Worm (Caenorhabditis elegans) whole organism, L4 larva: ENCODE data around the gene C31E10.6.

Experiments used
- D1046.2 ChIP-seq: fragments of 200-800 bp; sonication (Bioruptor generic); IDR thresholded peaks from 2 replicates; pipeline ENCODE4 v1.3.6; 2022; ENCODE audit warnings: missing genetic modification characterization, missing compliant biosample characterization
- F10B5.3 ChIP-seq: sonication (generic microtip); optimal IDR thresholded peaks from 2 replicates; lab custom pipeline; 2016; ENCODE audit warnings: mild to moderate bottlenecking, missing genetic modification characterization, missing compliant biosample characterization
- F44E2.7 ChIP-seq: fragments of 200-800 bp; sonication (Bioruptor generic); IDR thresholded peaks from 2 replicates; pipeline ENCODE4 v2.1.2; 2022; ENCODE audit warnings: missing genetic modification characterization, missing compliant biosample characterization
- T26A8.4 ChIP-seq: fragments of 200-800 bp; sonication (Bioruptor generic); IDR thresholded peaks from 2 replicates; pipeline ENCODE4 v1.3.6; 2022; ENCODE audit warnings: missing genetic modification characterization, missing compliant biosample characterization
- Y105C5A.15 ChIP-seq: fragments of 200-800 bp; sonication (Bioruptor generic); IDR thresholded peaks from 2 replicates; pipeline ENCODE4 v1.3.6; 2022; ENCODE audit warnings: missing genetic modification characterization, missing compliant biosample characterization
- Y48G9A.11 ChIP-seq: fragments of 200-800 bp; sonication (Bioruptor generic); IDR thresholded peaks from 2 replicates; pipeline ENCODE4 v1.3.6; 2022; ENCODE audit warnings: missing genetic modification reagents, missing genetic modification characterization, missing compliant biosample characterization
- ZK546.5 ChIP-seq, 2 experiments: sonication (generic microtip); optimal IDR thresholded peaks; 2 replicates each; lab custom pipeline; 2017; ENCODE audit warnings: missing biosample characterization in 2 of 2, missing genetic modification characterization in 2 of 2
- aha-1 ChIP-seq: fragments of 150-350 bp; peaks from one replicate; lab custom pipeline; 2014; ENCODE audit warnings: missing biosample characterization, missing genetic modification characterization
- ceh-20 ChIP-seq: fragments of 200-800 bp; sonication (Bioruptor generic); IDR thresholded peaks from 2 replicates; pipeline ENCODE4 v1.3.6; 2022; ENCODE audit warnings: missing genetic modification reagents, missing genetic modification characterization, missing compliant biosample characterization
- ceh-32 ChIP-seq: sonication (generic microtip); optimal IDR thresholded peaks from 2 replicates; lab custom pipeline; 2016; ENCODE audit warnings: mild to moderate bottlenecking, missing genetic modification characterization, missing compliant biosample characterization; ENCODE audit not compliant: poor library complexity
- ceh-62 ChIP-seq: sonication (generic microtip); optimal IDR thresholded peaks from 2 replicates; lab custom pipeline; 2017; ENCODE audit warnings: missing biosample characterization, missing genetic modification characterization
- ceh-82 ChIP-seq: sonication (generic microtip); optimal IDR thresholded peaks from 2 replicates; lab custom pipeline; 2017; ENCODE audit warnings: missing biosample characterization, missing genetic modification characterization
- ces-1 ChIP-seq: fragments of 150-350 bp; sonication (generic microtip); optimal IDR thresholded peaks from 4 replicates; lab custom pipeline; 2014; ENCODE audit warnings: missing biosample characterization, missing genetic modification reagents, missing genetic modification characterization
- daf-12 ChIP-seq: fragments of 150-350 bp; optimal IDR thresholded peaks from 2 replicates; lab custom pipeline; 2014; ENCODE audit warnings: missing biosample characterization, missing genetic modification reagents, missing genetic modification characterization
- daf-16 ChIP-seq, 3 experiments: sonication (generic microtip); optimal IDR thresholded peaks; 2 replicates each; lab custom pipeline; 2016 to 2017; ENCODE audit warnings: missing genetic modification characterization in 3 of 3, missing genetic modification reagents in 3 of 3, mild to moderate bottlenecking in 2 of 3, missing compliant biosample characterization in 2 of 3, missing biosample characterization in 1 of 3, moderate library complexity in 1 of 3
- daf-19 ChIP-seq: fragments of 200-800 bp; sonication (Bioruptor generic); conservative IDR thresholded peaks from 2 replicates; pipeline ENCODE4 v1.3.6; 2022; ENCODE audit warnings: missing genetic modification characterization, missing compliant biosample characterization
- dmd-6 ChIP-seq: fragments of 200-800 bp; sonication (Bioruptor generic); IDR thresholded peaks from 2 replicates; pipeline ENCODE4 v1.3.6; 2022; ENCODE audit warnings: missing genetic modification reagents, missing genetic modification characterization, missing compliant biosample characterization
- dmd-8 ChIP-seq: fragments of 200-800 bp; sonication (Bioruptor generic); IDR thresholded peaks from 2 replicates; pipeline ENCODE4 v1.3.6; 2022; ENCODE audit warnings: missing genetic modification characterization, missing compliant biosample characterization
- duxl-1 ChIP-seq: sonication (generic microtip); optimal IDR thresholded peaks from 2 replicates; lab custom pipeline; 2016; ENCODE audit warnings: mild to moderate bottlenecking, missing genetic modification characterization, moderate library complexity, missing compliant biosample characterization; ENCODE audit not compliant: poor library complexity
- dve-1 ChIP-seq: sonication (generic microtip); optimal IDR thresholded peaks from 2 replicates; lab custom pipeline; 2017; ENCODE audit warnings: antibody characterized with exemption, mild to moderate bottlenecking, missing genetic modification characterization, missing compliant biosample characterization; ENCODE audit not compliant: insufficient read depth
- hif-1 ChIP-seq, 2 experiments: sonication (generic microtip); optimal IDR thresholded peaks; 2 replicates each; lab custom pipeline; 2016 to 2017; ENCODE audit warnings: missing compliant biosample characterization in 2 of 2, missing genetic modification characterization in 2 of 2, missing genetic modification reagents in 2 of 2, missing genotype in 2 of 2, mild to moderate bottlenecking in 1 of 2
- jun-1 ChIP-seq: fragments of 150-350 bp; optimal IDR thresholded peaks from 2 replicates; lab custom pipeline; 2014; ENCODE audit warnings: missing biosample characterization, missing genetic modification reagents, missing genetic modification characterization
- lim-7 ChIP-seq: fragments of 200-800 bp; sonication (Bioruptor generic); IDR thresholded peaks from 2 replicates; pipeline ENCODE4 v1.3.6; 2022; ENCODE audit warnings: missing genetic modification characterization, missing compliant biosample characterization
- lin-29 ChIP-seq: fragments of 200-800 bp; sonication (Bioruptor generic); IDR thresholded peaks from 2 replicates; pipeline ENCODE4 v1.3.6; 2022; ENCODE audit warnings: missing genetic modification reagents, missing genetic modification characterization, missing compliant biosample characterization
- lin-38 ChIP-seq: fragments of 200-800 bp; sonication (Bioruptor generic); IDR thresholded peaks from 2 replicates; pipeline ENCODE4 v1.3.6; 2022; ENCODE audit warnings: missing genetic modification reagents, missing genetic modification characterization, missing compliant biosample characterization
- lin-39 ChIP-seq: fragments of 150-350 bp; optimal IDR thresholded peaks from 2 replicates; lab custom pipeline; 2014; ENCODE audit warnings: missing biosample characterization, missing genetic modification reagents, missing genetic modification characterization
- madf-5 ChIP-seq, 2 experiments: fragments of 200-800 bp; sonication (Bioruptor generic); IDR thresholded peaks; 2 replicates each; pipeline ENCODE4 v1.3.6; 2022; ENCODE audit warnings: missing compliant biosample characterization in 2 of 2, missing genetic modification characterization in 2 of 2
- mdt-29 ChIP-seq: fragments of 200-800 bp; sonication (Bioruptor generic); IDR thresholded peaks from 2 replicates; pipeline ENCODE4 v1.3.6; 2022; ENCODE audit warnings: missing genetic modification reagents, missing genetic modification characterization, missing compliant biosample characterization
- mep-1 ChIP-seq: fragments of 150-350 bp; sonication (generic microtip); optimal IDR thresholded peaks from 3 replicates; lab custom pipeline; 2014; ENCODE audit warnings: missing biosample characterization, missing genetic modification characterization
- mes-2 ChIP-seq: sonication (generic microtip); optimal IDR thresholded peaks from 2 replicates; lab custom pipeline; 2016; ENCODE audit warnings: missing genotype, mild to moderate bottlenecking, missing genetic modification characterization, missing compliant biosample characterization; ENCODE audit not compliant: poor library complexity, severe bottlenecking
- mxl-2 ChIP-seq: fragments of 200-800 bp; sonication (Bioruptor generic); conservative IDR thresholded peaks from 2 replicates; pipeline ENCODE4 v1.3.6; 2022; ENCODE audit warnings: missing genetic modification reagents, missing genetic modification characterization, missing compliant biosample characterization
- nhr-102 ChIP-seq: sonication (generic microtip); optimal IDR thresholded peaks from 2 replicates; lab custom pipeline; 2016; ENCODE audit warnings: mild to moderate bottlenecking, missing genetic modification characterization, moderate library complexity, missing compliant biosample characterization
- nhr-11 ChIP-seq: fragments of 150-350 bp; optimal IDR thresholded peaks from 2 replicates; lab custom pipeline; 2014; ENCODE audit warnings: missing biosample characterization, missing genetic modification characterization
- nhr-111 ChIP-seq: fragments of 200-800 bp; sonication (Bioruptor generic); optimal IDR thresholded peaks from 2 replicates; lab custom pipeline; 2018; ENCODE audit warnings: mild to moderate bottlenecking, missing genetic modification characterization, missing compliant biosample characterization
- nhr-41 ChIP-seq: fragments of 200-800 bp; sonication (Bioruptor generic); IDR thresholded peaks from 2 replicates; pipeline ENCODE4 v1.3.6; 2022; ENCODE audit warnings: missing genetic modification reagents, missing genetic modification characterization, missing compliant biosample characterization
- nhr-6 ChIP-seq: fragments of 150-350 bp; optimal IDR thresholded peaks from 2 replicates; lab custom pipeline; 2014; ENCODE audit warnings: missing biosample characterization, missing genetic modification characterization
- pha-4 ChIP-seq, 2 experiments: fragments of 150-350 bp in 1 of 2; fragments of 200-800 bp in 1 of 2; sonication (Bioruptor generic) in 1 of 2; IDR thresholded peaks in 1 of 2; optimal IDR thresholded peaks in 1 of 2; 2 replicates each; pipeline versions ENCODE4 v1.3.6 to Lab custom; 2014 to 2022; ENCODE audit warnings: missing genetic modification characterization in 2 of 2, missing genetic modification reagents in 2 of 2, missing biosample characterization in 1 of 2, missing compliant biosample characterization in 1 of 2
- php-3 ChIP-seq: fragments of 200-800 bp; sonication (Bioruptor generic); IDR thresholded peaks from 2 replicates; pipeline ENCODE4 v1.3.6; 2022; ENCODE audit warnings: missing genetic modification reagents, missing genetic modification characterization, missing compliant biosample characterization
- pqm-1 ChIP-seq: sonication (generic microtip); optimal IDR thresholded peaks from 2 replicates; lab custom pipeline; 2017; ENCODE audit warnings: missing biosample characterization, missing genetic modification characterization
- rbr-2 ChIP-seq: sonication (generic microtip); optimal IDR thresholded peaks from 2 replicates; lab custom pipeline; 2016; ENCODE audit warnings: missing genotype, missing genetic modification characterization, missing compliant biosample characterization
- spr-1 ChIP-seq: sonication (generic microtip); optimal IDR thresholded peaks from 2 replicates; lab custom pipeline; 2016; ENCODE audit warnings: mild to moderate bottlenecking, missing genetic modification characterization, missing compliant biosample characterization
- spr-3 ChIP-seq: fragments of 200-800 bp; sonication (Bioruptor generic); optimal IDR thresholded peaks from 2 replicates; lab custom pipeline; 2018; ENCODE audit warnings: mild to moderate bottlenecking, missing genetic modification characterization, missing compliant biosample characterization
- tag-97 ChIP-seq: fragments of 200-800 bp; sonication (Bioruptor generic); IDR thresholded peaks from 2 replicates; pipeline ENCODE4 v1.3.6; 2022; ENCODE audit warnings: missing genetic modification characterization, missing compliant biosample characterization
- unc-130 ChIP-seq: sonication (generic microtip); optimal IDR thresholded peaks from 2 replicates; lab custom pipeline; 2016; ENCODE audit warnings: missing genetic modification reagents, missing genetic modification characterization, missing compliant biosample characterization
- vab-7 ChIP-seq: fragments of 200-800 bp; sonication (Bioruptor generic); IDR thresholded peaks from 2 replicates; pipeline ENCODE4 v1.3.6; 2022; ENCODE audit warnings: missing genetic modification reagents, missing genetic modification characterization, missing compliant biosample characterization
- zag-1 ChIP-seq: fragments of 150-350 bp; optimal IDR thresholded peaks from 2 replicates; lab custom pipeline; 2014; ENCODE audit warnings: missing biosample characterization, missing genetic modification characterization
- zip-2 ChIP-seq: fragments of 150-350 bp; optimal IDR thresholded peaks from 2 replicates; lab custom pipeline; 2014; ENCODE audit warnings: missing biosample characterization, missing genetic modification characterization
- ztf-7 ChIP-seq: fragments of 150-350 bp; optimal IDR thresholded peaks from 2 replicates; lab custom pipeline; 2014; ENCODE audit warnings: missing biosample characterization, missing genetic modification characterization

Gene C31E10.6

DNA sequence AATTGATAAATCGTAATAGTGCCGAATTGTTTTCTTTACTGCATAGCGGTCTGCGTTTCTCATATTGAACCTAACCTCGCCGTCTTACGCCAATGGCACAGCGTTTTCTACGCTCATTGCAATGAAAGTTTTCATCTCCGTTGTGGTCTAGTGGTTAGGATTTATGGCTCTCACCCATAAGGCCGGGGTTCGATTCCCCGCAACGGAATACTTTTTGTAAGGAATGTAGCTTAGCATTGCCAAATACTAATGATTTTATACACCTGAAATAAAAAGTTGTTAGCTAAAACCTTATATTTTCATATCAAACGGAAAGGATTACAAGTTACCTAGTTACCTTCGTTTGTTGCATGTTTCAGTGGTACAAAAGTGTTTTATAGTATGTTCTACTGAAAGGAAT is 19.7 kb downstream of the C31E10.6 start (continued):
- TF ChIP-seq dmd-6 (GFP tag; lab: Robert Waterston, UW) (peak; percentile 81), nhr-111 (GFP tag; lab: Kevin White, UChicago) (no peak), daf-19 (GFP tag; lab: Robert Waterston, UW) (peak; percentile 94), jun-1 (tag; lab: Kevin White, UChicago) (peak; percentile 69), Y48G9A.11 (GFP tag; lab: Robert Waterston, UW) (0 out of 2 replicates have a peak, but pooled peaks have one; percentile 71), nhr-11 (tag; lab: Kevin White, UChicago) (peak; percentile 79), nhr-102 (tag; lab: Kevin White, UChicago) (peak; percentile 84), zag-1 (tag; lab: Kevin White, UChicago) (no peak), ceh-20 (GFP tag; lab: Robert Waterston, UW) (peak; percentile 84), lin-39 (no peak), ztf-7 (tag; lab: Kevin White, UChicago) (peak; percentile 82), php-3 (GFP tag; lab: Robert Waterston, UW) (peak; percentile 81), lim-7 (GFP tag; lab: Robert Waterston, UW) (no peak; the same call in none of the 2 replicates), dve-1 (tag; lab: Kevin White, UChicago) (peak; percentile 77), daf-12 (no peak), lin-29 (GFP tag; lab: Robert Waterston, UW) (peak; percentile 72; the same call in 1 of the 2 replicates), dmd-8 (peak; percentile 91), madf-5 (GFP tag; IDR thresholded peaks at IDR 0.05; lab: Robert Waterston, UW) (peak; percentile 75 to 80; a peak in 2 of 4 replicates), zip-2 (tag; lab: Kevin White, UChicago) (peak; percentile 27), spr-3 (GFP tag; lab: Kevin White, UChicago) (no peak), mxl-2 (GFP tag; lab: Robert Waterston, UW) (0 out of 2 replicates have a peak, but pooled peaks have one; percentile 58), duxl-1 (tag; lab: Kevin White, UChicago) (peak; percentile 74)

DNA sequence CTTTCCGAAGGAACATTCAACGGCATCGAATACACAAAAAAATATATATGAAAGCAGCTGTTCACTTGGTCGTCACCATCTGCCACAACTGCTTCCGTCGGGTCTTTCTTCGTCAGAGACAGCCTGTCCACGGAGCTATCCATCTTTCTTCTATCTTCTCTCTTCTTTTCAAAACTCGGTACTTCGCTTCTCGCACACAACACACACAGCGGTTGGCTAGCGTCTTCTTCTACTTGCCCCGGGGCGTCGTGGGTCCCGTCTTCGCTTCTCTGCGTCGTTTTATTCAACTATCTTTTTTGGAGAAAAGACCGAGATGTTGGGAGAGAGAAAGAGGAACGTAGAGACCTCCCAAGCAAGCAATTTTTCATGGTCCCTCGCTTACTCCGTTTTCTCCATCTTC is 20.6 kb downstream of the C31E10.6 start:
- TF ChIP-seq D1046.2 (GFP tag; lab: Robert Waterston, UW) (no peak), nhr-6 (tag; lab: Kevin White, UChicago) (no peak), dmd-8 (no peak), aha-1 (tag; lab: Kevin White, UChicago) (peak; percentile 37), ZK546.5 (tag; optimal IDR thresholded peaks at IDR 0.05; lab: Kevin White, UChicago) (no peak), mdt-29 (no peak), mep-1 (tag; lab: Kevin White, UChicago) (peak; percentile 76), vab-7 (GFP tag; lab: Robert Waterston, UW) (0 out of 2 replicates have a peak, but pooled peaks have one; percentile 21), ceh-62 (tag; lab: Kevin White, UChicago) (no peak), ceh-32 (tag; lab: Kevin White, UChicago) (no peak), F44E2.7 (GFP tag; lab: Robert Waterston, UW) (no peak), tag-97 (no peak), ztf-7 (tag; lab: Kevin White, UChicago) (no peak), unc-130 (GFP tag; lab: Kevin White, UChicago) (no peak), dve-1 (tag; lab: Kevin White, UChicago) (no peak), pha-4 (GFP tag; IDR thresholded peaks at IDR 0.05; lab: Robert Waterston, UW) (no peak), pha-4 (tag; optimal IDR thresholded peaks at IDR 0.05; lab: Kevin White, UChicago) (no peak), hif-1 (tag; optimal IDR thresholded peaks at IDR 0.05; lab: Kevin White, UChicago) (no peak), Y105C5A.15 (GFP tag; lab: Robert Waterston, UW) (no peak), ces-1 (GFP tag; lab: Kevin White, UChicago) (no peak), mes-2 (tag; lab: Kevin White, UChicago) (peak; percentile 37), daf-16 (GFP tag; optimal IDR thresholded peaks at IDR 0.05; lab: Kevin White, UChicago) (peak in 1 of 2 experiments; percentile 53), daf-16 (tag; optimal IDR thresholded peaks at IDR 0.05; lab: Kevin White, UChicago) (no peak), ceh-82 (no peak), spr-1 (tag; lab: Kevin White, UChicago) (no peak), nhr-41 (GFP tag; lab: Robert Waterston, UW) (no peak), pqm-1 (no peak), zip-2 (tag; lab: Kevin White, UChicago) (no peak), T26A8.4 (no peak), jun-1 (tag; lab: Kevin White, UChicago) (no peak), F10B5.3 (no peak), rbr-2 (tag; lab: Kevin White, UChicago) (peak; percentile 65), lin-38 (GFP tag; lab: Robert Waterston, UW) (no peak)
